Fruit fly (Drosophila melanogaster) whole organism, embryonic: Measurements from ENCODE around the gene dmrt11E.
A peak's percentile ranks its signal among the peaks of the same experiment; 100 is the strongest.

ENCODE experiments used
- Atf3 ChIP-seq: fragments of 200-800 bp; sonication (Bioruptor generic); optimal IDR thresholded peaks from 3 replicates; lab custom pipeline; 2016; ENCODE audit warnings: missing biosample characterization, missing genetic modification characterization
- CG1024 ChIP-seq: fragments of 200-800 bp; sonication (Bioruptor generic); IDR thresholded peaks from 2 replicates; pipeline ENCODE4 v1.3.6; 2022; ENCODE audit warnings: missing biosample characterization, missing genetic modification characterization
- CG10267 ChIP-seq: fragments of 200-800 bp; sonication (Bioruptor generic); optimal IDR thresholded peaks from 2 replicates; lab custom pipeline; 2018; ENCODE audit warnings: missing biosample characterization, mild to moderate bottlenecking, missing genetic modification characterization, moderate library complexity
- CG10321 ChIP-seq: fragments of 200-800 bp; sonication (Bioruptor generic); IDR thresholded peaks from 2 replicates; pipeline ENCODE4 v1.3.6; 2022; ENCODE audit warnings: missing biosample characterization, missing genetic modification characterization
- CG10565 ChIP-seq: fragments of 200-800 bp; sonication (Bioruptor generic); optimal IDR thresholded peaks from 3 replicates; lab custom pipeline; 2016; ENCODE audit warnings: missing biosample characterization, mild to moderate bottlenecking, missing genetic modification characterization
- CG10959 ChIP-seq: fragments of 200-800 bp; sonication (Bioruptor generic); IDR thresholded peaks from 2 replicates; pipeline ENCODE4 v1.3.6; 2022; ENCODE audit warnings: missing biosample characterization, missing genetic modification characterization
- CG17328 ChIP-seq: fragments of 200-800 bp; sonication (Bioruptor generic); IDR thresholded peaks from 2 replicates; pipeline ENCODE4 v1.3.6; 2022; ENCODE audit warnings: missing biosample characterization, missing genetic modification characterization
- CG2889 ChIP-seq: fragments of 200-800 bp; sonication (Bioruptor generic); IDR thresholded peaks from 3 replicates; pipeline ENCODE4 v1.3.6; 2022; ENCODE audit warnings: missing biosample characterization, missing genetic modification characterization
- CG31224 ChIP-seq: fragments of 200-800 bp; sonication (Bioruptor generic); IDR thresholded peaks from 2 replicates; pipeline ENCODE4 v1.3.6; 2022; ENCODE audit warnings: missing biosample characterization, missing genetic modification characterization
- CG3163 ChIP-seq: fragments of 200-800 bp; sonication (Bioruptor generic); optimal IDR thresholded peaks from 3 replicates; lab custom pipeline; 2016; ENCODE audit warnings: missing biosample characterization, missing genetic modification characterization
- CG33213 ChIP-seq: fragments of 200-800 bp; sonication (Bioruptor generic); optimal IDR thresholded peaks from 3 replicates; lab custom pipeline; 2016; ENCODE audit warnings: missing biosample characterization, missing genetic modification characterization
- CG6791 ChIP-seq: fragments of 200-800 bp; sonication (Bioruptor generic); IDR thresholded peaks from 3 replicates; pipeline ENCODE4 v1.3.6; 2022; ENCODE audit warnings: missing biosample characterization, missing genetic modification characterization; ENCODE audit not compliant: partially characterized antibody
- CG6813 ChIP-seq: fragments of 200-800 bp; sonication (Bioruptor generic); optimal IDR thresholded peaks from 2 replicates; lab custom pipeline; 2017; ENCODE audit warnings: missing biosample characterization, missing genetic modification characterization, mild to moderate bottlenecking, moderate library complexity, missing genetic modification reagents
- CG7556 ChIP-seq: fragments of 200-800 bp; sonication (Bioruptor generic); optimal IDR thresholded peaks from 2 replicates; lab custom pipeline; 2017; ENCODE audit warnings: missing biosample characterization, mild to moderate bottlenecking, missing genetic modification characterization
- CG8359 ChIP-seq: fragments of 200-800 bp; sonication (Bioruptor generic); optimal IDR thresholded peaks from 2 replicates; lab custom pipeline; 2017; ENCODE audit warnings: missing biosample characterization, mild to moderate bottlenecking, missing genetic modification characterization, borderline replicate concordance
- E2f1 ChIP-seq: fragments of 200-800 bp; sonication (Bioruptor generic); IDR thresholded peaks from 2 replicates; pipeline ENCODE4 v1.3.6; 2022; ENCODE audit warnings: missing biosample characterization, missing genetic modification characterization
- E2f2 ChIP-seq: fragments of 200-800 bp; sonication (Bioruptor generic); IDR thresholded peaks from 2 replicates; pipeline ENCODE4 v1.3.6; 2022; ENCODE audit warnings: missing biosample characterization, missing genetic modification characterization
- MESR4 ChIP-seq: fragments of 200-800 bp; sonication (Bioruptor generic); optimal IDR thresholded peaks from 2 replicates; lab custom pipeline; 2018; ENCODE audit warnings: missing biosample characterization, mild to moderate bottlenecking, missing genetic modification characterization, moderate library complexity
- Neu2 ChIP-seq: fragments of 200-800 bp; sonication (Bioruptor generic); optimal IDR thresholded peaks from 3 replicates; lab custom pipeline; 2016; ENCODE audit warnings: missing biosample characterization, missing genetic modification characterization, borderline replicate concordance
- Poxn ChIP-seq: fragments of 200-800 bp; sonication (Bioruptor generic); IDR thresholded peaks from 2 replicates; pipeline ENCODE4 v1.3.6; 2022; ENCODE audit warnings: missing biosample characterization, missing genetic modification characterization
- Sox100B ChIP-seq: fragments of 200-800 bp; sonication (Bioruptor generic); optimal IDR thresholded peaks from 3 replicates; lab custom pipeline; 2018; ENCODE audit warnings: missing biosample characterization, mild to moderate bottlenecking, missing genetic modification characterization
- Xrp1 ChIP-seq: fragments of 200-800 bp; sonication (Bioruptor generic); IDR thresholded peaks from 2 replicates; pipeline ENCODE4 v1.3.6; 2022; ENCODE audit warnings: missing biosample characterization, missing genetic modification characterization
- ara ChIP-seq: fragments of 200-800 bp; sonication (Bioruptor generic); IDR thresholded peaks from 2 replicates; pipeline ENCODE4 v1.3.6; 2022; ENCODE audit warnings: missing biosample characterization, missing genetic modification characterization
- cad ChIP-seq: fragments of >200 bp; optimal IDR thresholded peaks from 2 replicates; lab custom pipeline; 2017; ENCODE audit warnings: missing biosample characterization, missing genetic modification characterization
- cg ChIP-seq: fragments of 200-800 bp; sonication (Bioruptor generic); optimal IDR thresholded peaks from 3 replicates; lab custom pipeline; 2019; ENCODE audit warnings: missing biosample characterization, mild to moderate bottlenecking, missing genetic modification characterization, moderate library complexity
- emc ChIP-seq: fragments of 200-800 bp; sonication (Bioruptor generic); optimal IDR thresholded peaks from 2 replicates; lab custom pipeline; 2016; ENCODE audit warnings: missing biosample characterization, missing genetic modification characterization
- ewg ChIP-seq: fragments of 200-800 bp; sonication (Bioruptor generic); optimal IDR thresholded peaks from 3 replicates; lab custom pipeline; 2017; ENCODE audit warnings: mild to moderate bottlenecking, missing biosample characterization, missing genetic modification reagents, missing genetic modification characterization
- fd96Cb ChIP-seq: fragments of 200-800 bp; sonication (Bioruptor generic); optimal IDR thresholded peaks from 2 replicates; lab custom pipeline; 2018; ENCODE audit warnings: missing biosample characterization, mild to moderate bottlenecking, missing genetic modification characterization, moderate library complexity
- grn ChIP-seq: fragments of 200-800 bp; sonication (Bioruptor generic); optimal IDR thresholded peaks from 3 replicates; lab custom pipeline; 2017; ENCODE audit warnings: missing biosample characterization, missing genetic modification characterization
- gsb ChIP-seq: fragments of 200-800 bp; sonication (Bioruptor generic); IDR thresholded peaks from 2 replicates; pipeline ENCODE4 v1.3.6; 2022; ENCODE audit warnings: missing biosample characterization, missing genetic modification characterization
- gsb-n ChIP-seq: fragments of 200-800 bp; sonication (Bioruptor generic); optimal IDR thresholded peaks from 3 replicates; lab custom pipeline; 2018; ENCODE audit warnings: missing biosample characterization, mild to moderate bottlenecking, missing genetic modification characterization
- gt ChIP-seq: fragments of 200-800 bp; sonication (Bioruptor generic); IDR thresholded peaks from 2 replicates; pipeline ENCODE4 v1.3.6; 2022; ENCODE audit warnings: missing biosample characterization, missing genetic modification characterization
- hkb ChIP-seq, 2 experiments: fragments of 200-800 bp in 1 of 2; fragments of >200 bp in 1 of 2; sonication (Bioruptor generic) in 1 of 2; IDR thresholded peaks in 1 of 2; optimal IDR thresholded peaks in 1 of 2; 2 replicates each; pipeline versions ENCODE4 v1.3.6 to Lab custom; 2017 to 2022; ENCODE audit warnings: missing biosample characterization in 1 of 2, missing genetic modification characterization in 1 of 2
- hth ChIP-seq: fragments of >200 bp; optimal IDR thresholded peaks from 2 replicates; lab custom pipeline; 2017; ENCODE audit warnings: inconsistent platforms
- jing ChIP-seq: fragments of 200-800 bp; sonication (Bioruptor generic); optimal IDR thresholded peaks from 2 replicates; lab custom pipeline; 2018; ENCODE audit warnings: missing biosample characterization, mild to moderate bottlenecking, missing genetic modification characterization
- mam ChIP-seq: fragments of 200-800 bp; sonication (Bioruptor generic); optimal IDR thresholded peaks from 3 replicates; lab custom pipeline; 2016; ENCODE audit warnings: missing biosample characterization, missing genetic modification characterization
- mirr ChIP-seq: fragments of 200-800 bp; sonication (Bioruptor generic); optimal IDR thresholded peaks from 3 replicates; lab custom pipeline; 2018; ENCODE audit warnings: missing biosample characterization, mild to moderate bottlenecking, missing genetic modification characterization
- pan ChIP-seq, 4 experiments: fragments of >200 bp in 3 of 4; fragments of 200-800 bp in 1 of 4; sonication (Bioruptor generic) in 1 of 4; optimal IDR thresholded peaks in 3 of 4; IDR thresholded peaks in 1 of 4; 2 replicates each; pipeline versions ENCODE4 v1.3.6 to Lab custom; 2017 to 2022; ENCODE audit warnings: missing biosample characterization in 2 of 4, missing genetic modification characterization in 2 of 4, mixed read lengths in 1 of 4
- pfk ChIP-seq: fragments of 200-800 bp; sonication (Bioruptor generic); optimal IDR thresholded peaks from 2 replicates; lab custom pipeline; 2018; ENCODE audit warnings: missing biosample characterization, mild to moderate bottlenecking, missing genetic modification characterization, moderate library complexity
- pita ChIP-seq: fragments of 200-800 bp; sonication (Bioruptor generic); optimal IDR thresholded peaks from 2 replicates; lab custom pipeline; 2017; ENCODE audit warnings: missing biosample characterization, mild to moderate bottlenecking, missing genetic modification characterization
- row ChIP-seq: fragments of 200-800 bp; sonication (Bioruptor generic); IDR thresholded peaks from 3 replicates; pipeline ENCODE4 v1.3.6; 2022; ENCODE audit warnings: missing biosample characterization, missing genetic modification characterization
- sens ChIP-seq: fragments of 200-800 bp; sonication (Bioruptor generic); peaks from one replicate; lab custom pipeline; 2016; ENCODE audit warnings: missing biosample characterization, missing genetic modification characterization
- slou ChIP-seq: fragments of 200-800 bp; sonication (Bioruptor generic); optimal IDR thresholded peaks from 3 replicates; lab custom pipeline; 2016; ENCODE audit warnings: missing biosample characterization, missing genetic modification characterization
- slp2 ChIP-seq: fragments of 200-800 bp; sonication (Bioruptor generic); optimal IDR thresholded peaks from 2 replicates; lab custom pipeline; 2016; ENCODE audit warnings: missing biosample characterization, missing genetic modification characterization
- stwl ChIP-seq: fragments of 200-800 bp; sonication (Bioruptor generic); optimal IDR thresholded peaks from 3 replicates; lab custom pipeline; 2018; ENCODE audit warnings: missing biosample characterization, mild to moderate bottlenecking, missing genetic modification characterization, moderate library complexity
- ttk ChIP-seq: fragments of 200-800 bp; sonication (Bioruptor generic); IDR thresholded peaks from 2 replicates; pipeline ENCODE4 v2.1.2; 2022; ENCODE audit warnings: missing biosample characterization, missing genetic modification characterization
- vvl ChIP-seq: fragments of 200-800 bp; sonication (Bioruptor generic); IDR thresholded peaks from 2 replicates; pipeline ENCODE4 v1.3.6; 2022; ENCODE audit warnings: missing biosample characterization, missing genetic modification characterization
- z ChIP-seq: fragments of 200-800 bp; sonication (Bioruptor generic); IDR thresholded peaks from 3 replicates; pipeline ENCODE4 v1.3.6; 2022; ENCODE audit warnings: missing biosample characterization, missing genetic modification characterization
- zen ChIP-seq: fragments of 200-800 bp; sonication (Bioruptor generic); optimal IDR thresholded peaks from 3 replicates; lab custom pipeline; 2018; ENCODE audit warnings: missing biosample characterization, mild to moderate bottlenecking, missing genetic modification characterization, moderate library complexity

Gene dmrt11E

DNA sequence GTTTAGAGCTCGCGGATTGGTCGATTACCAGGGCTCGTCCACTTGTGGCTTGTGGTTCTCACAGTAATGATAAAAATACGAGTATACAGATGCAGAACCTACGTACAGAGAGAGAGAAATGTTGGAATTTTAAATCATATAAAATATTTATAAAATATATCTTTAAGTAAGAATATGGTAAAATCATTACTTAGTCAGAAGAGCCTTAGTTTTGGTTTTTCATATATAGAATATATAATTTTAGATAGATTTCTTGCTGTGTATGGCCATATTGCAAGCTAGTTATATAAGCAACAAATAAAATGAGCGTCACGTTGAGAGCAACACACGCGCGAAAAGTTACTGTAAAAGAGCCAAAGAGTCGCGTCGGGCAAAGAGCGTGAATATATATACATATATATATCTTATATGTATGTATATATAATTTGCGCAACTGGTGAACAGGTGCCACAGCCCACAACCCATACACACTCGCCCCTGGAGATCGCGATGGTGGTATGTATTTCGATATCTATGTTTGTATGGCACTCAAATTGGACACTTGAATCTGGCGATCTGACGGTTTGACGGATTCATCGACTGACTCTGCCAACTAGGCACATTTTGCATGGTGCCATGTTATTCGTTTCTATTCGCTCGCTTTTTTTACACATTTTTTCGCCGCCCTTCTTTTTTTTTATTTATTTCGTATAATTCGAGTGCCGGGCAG lies 22.6 kb downstream of the dmrt11E start (continued):
- no peak for TF ChIP-seq CG33213 (GFP tag; lab: Kevin White, UChicago)
- TF ChIP-seq row (GFP tag; lab: Robert Waterston, UW), result peak; percentile 77
- TF ChIP-seq stwl, result no peak
- TF ChIP-seq CG10565 (GFP tag; lab: Kevin White, UChicago), result no peak
- TF ChIP-seq grn (GFP tag; lab: Kevin White, UChicago), result no peak
- no peak for TF ChIP-seq pita (GFP tag; lab: Kevin White, UChicago)
- TF ChIP-seq CG8359 (GFP tag; lab: Kevin White, UChicago), result no peak
- TF ChIP-seq Sox100B (GFP tag; lab: Kevin White, UChicago), result peak; percentile 51
- no peak for TF ChIP-seq slou (GFP tag; lab: Kevin White, UChicago)
- peak; percentile 67 for TF ChIP-seq CG7556 (GFP tag; lab: Kevin White, UChicago)
- TF ChIP-seq MESR4 (GFP tag; lab: Kevin White, UChicago), result no peak
- 0 out of 2 replicates have a peak, but pooled peaks have one; percentile 45 for TF ChIP-seq ttk (GFP tag; lab: Robert Waterston, UW)
- TF ChIP-seq CG1024 (GFP tag; lab: Robert Waterston, UW), result 0 out of 2 replicates have a peak, but pooled peaks have one; percentile 23
- TF ChIP-seq vvl (GFP tag; lab: Robert Waterston, UW), result peak; percentile 76
- peak; percentile 62 for TF ChIP-seq CG10267 (tag; lab: Kevin White, UChicago)
- TF ChIP-seq sens, result peak; percentile 27
- TF ChIP-seq z (GFP tag; lab: Robert Waterston, UW), result no peak
- no peak for TF ChIP-seq Neu2 (GFP tag; lab: Kevin White, UChicago)
- TF ChIP-seq Atf3, result no peak
- TF ChIP-seq mam (GFP tag; lab: Kevin White, UChicago), result no peak
- peak; percentile 37; the same call in 1 of the 2 replicates for TF ChIP-seq E2f2 (GFP tag; lab: Robert Waterston, UW)
- no peak for TF ChIP-seq pan (optimal IDR thresholded peaks at IDR 0.05; lab: Kevin White, UChicago)
- peak in 1 of 2 experiments; percentile 70 for TF ChIP-seq pan (GFP tag; optimal IDR thresholded peaks at IDR 0.05 in 1 of 2, IDR thresholded peaks at IDR 0.05 in 1 of 2)
- no peak for TF ChIP-seq jing (GFP tag; lab: Kevin White, UChicago)
- no peak for TF ChIP-seq emc (GFP tag; lab: Kevin White, UChicago)
- peak; percentile 66 for TF ChIP-seq E2f1 (GFP tag; lab: Robert Waterston, UW)
- TF ChIP-seq gt, result no peak
- no peak for TF ChIP-seq CG6791 (GFP tag; lab: Robert Waterston, UW)
- no peak for TF ChIP-seq mirr
- peak; percentile 44; the same call in 1 of the 2 replicates for TF ChIP-seq Xrp1
- no peak for TF ChIP-seq cad (GFP tag; lab: Kevin White, UChicago)
- 0 out of 2 replicates have a peak, but pooled peaks have one; percentile 35 for TF ChIP-seq CG10321 (GFP tag; lab: Robert Waterston, UW)
- TF ChIP-seq gsb-n (tag; lab: Kevin White, UChicago), result no peak
- TF ChIP-seq slp2, result no peak
- peak; percentile 18 for TF ChIP-seq cg
- peak; percentile 61 for TF ChIP-seq CG6813 (GFP tag; lab: Kevin White, UChicago)
- TF ChIP-seq hth, result no peak
- no peak for TF ChIP-seq CG3163
- TF ChIP-seq fd96Cb (tag; lab: Kevin White, UChicago), result peak; percentile 5
- no peak for TF ChIP-seq CG10959 (GFP tag; lab: Robert Waterston, UW)
- TF ChIP-seq pfk (GFP tag; lab: Kevin White, UChicago), result no peak
- TF ChIP-seq CG31224, result peak; percentile 75
- TF ChIP-seq CG17328, result 0 out of 2 replicates have a peak, but pooled peaks have one; percentile 28
- TF ChIP-seq CG2889 (GFP tag; lab: Robert Waterston, UW), result peak; percentile 59; the same call in 2 of the 3 replicates
- TF ChIP-seq zen (tag; lab: Kevin White, UChicago), result peak; percentile 25
- no peak for TF ChIP-seq hkb (optimal IDR thresholded peaks at IDR 0.05; lab: Kevin White, UChicago)
- TF ChIP-seq hkb (GFP tag; IDR thresholded peaks at IDR 0.05; lab: Robert Waterston, UW), result peak; percentile 80
- 0 out of 2 replicates have a peak, but pooled peaks have one; percentile 11 for TF ChIP-seq ara (GFP tag; lab: Robert Waterston, UW)
- no peak for TF ChIP-seq ewg (GFP tag; lab: Kevin White, UChicago)
- peak; percentile 62 for TF ChIP-seq Poxn
- peak; percentile 58 for TF ChIP-seq gsb (GFP tag; lab: Robert Waterston, UW)
